Worm (Caenorhabditis elegans) whole organism, mixed stage, embryonic: ENCODE results near the gene ZK673.11.

Experiments used
- M03D4.4 ChIP-seq: sonication (generic microtip); optimal IDR thresholded peaks from 2 replicates; lab custom pipeline; 2017; ENCODE audit warnings: mild to moderate bottlenecking, missing genetic modification characterization, missing compliant biosample characterization
- ces-1 ChIP-seq: fragments of 150-350 bp; optimal IDR thresholded peaks from 2 replicates; lab custom pipeline; 2014; ENCODE audit warnings: missing biosample characterization, missing genetic modification reagents, missing genetic modification characterization
- elt-3 ChIP-seq: fragments of 150-350 bp; optimal IDR thresholded peaks from 2 replicates; lab custom pipeline; 2014; ENCODE audit warnings: missing biosample characterization, missing genetic modification characterization
- hlh-1 ChIP-seq: fragments of 150-350 bp; optimal IDR thresholded peaks from 2 replicates; lab custom pipeline; 2014; ENCODE audit warnings: missing biosample characterization, missing genetic modification reagents, missing genetic modification characterization
- lin-13 ChIP-seq: fragments of 150-350 bp; optimal IDR thresholded peaks from 2 replicates; lab custom pipeline; 2014; ENCODE audit warnings: missing biosample characterization, missing genetic modification characterization
- lin-32 ChIP-seq: fragments of 200-800 bp; sonication (Bioruptor generic); optimal IDR thresholded peaks from 2 replicates; lab custom pipeline; 2018; ENCODE audit warnings: mild to moderate bottlenecking, missing genetic modification characterization, missing compliant biosample characterization
- nhr-237 ChIP-seq: fragments of 150-350 bp; optimal IDR thresholded peaks from 2 replicates; lab custom pipeline; 2014; ENCODE audit warnings: missing biosample characterization, missing genetic modification characterization
- unc-62 ChIP-seq: fragments of 150-350 bp; optimal IDR thresholded peaks from 2 replicates; lab custom pipeline; 2014; ENCODE audit warnings: missing biosample characterization, missing genetic modification reagents, missing genetic modification characterization
- ztf-11 ChIP-seq: fragments of 150-350 bp; optimal IDR thresholded peaks from 2 replicates; lab custom pipeline; 2014; ENCODE audit warnings: missing biosample characterization, missing genetic modification characterization

ce11 chrII:10445738-10446137 is 11.3 kb upstream of the ZK673.11 start:
- TF ChIP-seq unc-62 (no peak), elt-3 (tag; lab: Kevin White, UChicago) (no peak), M03D4.4 (tag; lab: Kevin White, UChicago) (no peak), nhr-237 (tag; lab: Kevin White, UChicago) (no peak), ces-1 (GFP tag; lab: Kevin White, UChicago) (no peak), lin-32 (GFP tag; lab: Kevin White, UChicago) (no peak), ztf-11 (no peak), lin-13 (tag; lab: Kevin White, UChicago) (no peak), hlh-1 (tag; lab: Kevin White, UChicago) (no peak)
